Worm (Caenorhabditis elegans) whole organism, dauer: ENCODE measurements around the gene T19B10.12.

Experiments used
- unc-62 ChIP-seq: sonication (generic microtip); optimal IDR thresholded peaks from 2 replicates; lab custom pipeline; 2017; ENCODE audit warnings: missing biosample characterization, missing genetic modification reagents, missing genetic modification characterization

Gene T19B10.12

ce11 chrV:11235876-11236275, 15.0 kb upstream of the T19B10.12 start:
- no peak for TF ChIP-seq unc-62

ce11 chrV:11239187-11239725, 11.6 kb upstream of the T19B10.12 start, which contains the start of the genes dvc-1 and ima-1:
TSS of gene dvc-1 (minus strand) at chrV:11239331.
TSS of gene ima-1 (plus strand) at chrV:11239675.
- TF ChIP-seq unc-62 = no peak

- no peak for TF ChIP-seq unc-62
These were observed 9.3 kb upstream of the T19B10.12 start, which contains the start of gene pgap-1 for ce11 chrV:11241580-11241979. TSS of gene pgap-1 (plus strand) at chrV:11241880.

- TF ChIP-seq unc-62 = no peak
These were observed 6.3 kb upstream of the T19B10.12 start, which contains the start of gene mxl-1 for ce11 chrV:11244539-11244938. TSS of gene mxl-1 (plus strand) at chrV:11244839.

ce11 chrV:11245029-11245428, 5.8 kb upstream of the T19B10.12 start:
- no peak for TF ChIP-seq unc-62

ce11 chrV:11247846-11248245, 3.0 kb upstream of the T19B10.12 start, which contains the start of gene mam-4:
TSS of gene mam-4 (plus strand) at chrV:11248146.
- no peak for TF ChIP-seq unc-62

- TF ChIP-seq unc-62 = no peak
These were observed 963 bp downstream of the T19B10.12 start for ce11 chrV:11251798-11252197.

ce11 chrV:11252429-11252828, 1.6 kb downstream of the T19B10.12 start, which contains the start of gene srsx-33:
TSS of gene srsx-33 (minus strand) at chrV:11252529.
- TF ChIP-seq unc-62 = no peak

- TF ChIP-seq unc-62 = no peak
These were observed 4.1 kb downstream of the T19B10.12 start, which contains the start of gene srsx-31 for ce11 chrV:11254980-11255379. TSS of gene srsx-31 (minus strand) at chrV:11255080.

ce11 chrV:11258896-11259295, 8.1 kb downstream of the T19B10.12 start, which contains the start of gene lgc-36:
TSS of gene lgc-36 (minus strand) at chrV:11258996.
- no peak for TF ChIP-seq unc-62

ce11 chrV:11260622-11261021, 9.8 kb downstream of the T19B10.12 start, which contains the start of gene F07B10.7:
TSS of gene F07B10.7 (minus strand) at chrV:11260722.
- no peak for TF ChIP-seq unc-62

ce11 chrV:11263025-11263424, 12.2 kb downstream of the T19B10.12 start, which contains the start of gene F07B10.4:
TSS of gene F07B10.4 (minus strand) at chrV:11263125.
- TF ChIP-seq unc-62 = no peak

ce11 chrV:11265482-11265881, 14.6 kb downstream of the T19B10.12 start, which contains the start of gene cln-3.1:
TSS of gene cln-3.1 (minus strand) at chrV:11265652.
- no peak for TF ChIP-seq unc-62

ce11 chrV:11266681-11267080, 15.8 kb downstream of the T19B10.12 start, which contains the start of gene str-116:
TSS of gene str-116 (plus strand) at chrV:11266981.
- TF ChIP-seq unc-62 = no peak

ce11 chrV:11268791-11269190, 18.0 kb downstream of the T19B10.12 start, which contains the start of gene str-115:
TSS of gene str-115 (plus strand) at chrV:11269091.
- no peak for TF ChIP-seq unc-62

- TF ChIP-seq unc-62 = no peak
These were observed 20.2 kb downstream of the T19B10.12 start, which contains the start of gene clec-222 for ce11 chrV:11271051-11271450. TSS of gene clec-222 (plus strand) at chrV:11271351.

- no peak for TF ChIP-seq unc-62
These were observed 22.0 kb downstream of the T19B10.12 start, which contains the start of gene clec-223 for ce11 chrV:11272848-11273247. TSS of gene clec-223 (plus strand) at chrV:11273148.

- no peak for TF ChIP-seq unc-62
These were observed 28.7 kb downstream of the T19B10.12 start for ce11 chrV:11279564-11279963.
